Fruit fly (Drosophila melanogaster) whole organism, adult: Measurements from ENCODE around the gene Nmdmc.

Source experiments
- CG11617 ChIP-seq: fragments of 200-800 bp; sonication (Bioruptor generic); optimal IDR thresholded peaks from 2 replicates; lab custom pipeline; 2017; ENCODE audit warnings: mild to moderate bottlenecking, missing biosample characterization, missing genetic modification reagents, missing genetic modification characterization
- CG12768 ChIP-seq: fragments of 200-800 bp; sonication (Bioruptor generic); optimal IDR thresholded peaks from 2 replicates; lab custom pipeline; 2017; ENCODE audit warnings: missing biosample characterization, missing genetic modification characterization, mild to moderate bottlenecking, moderate library complexity, missing genetic modification reagents
- CG14711 ChIP-seq: fragments of 200-800 bp; sonication (Bioruptor generic); optimal IDR thresholded peaks from 2 replicates; lab custom pipeline; 2018; ENCODE audit warnings: missing biosample characterization, mild to moderate bottlenecking, missing genetic modification characterization, moderate library complexity
- CG1620 ChIP-seq: fragments of 200-800 bp; sonication (Bioruptor generic); optimal IDR thresholded peaks from 2 replicates; lab custom pipeline; 2016; ENCODE audit warnings: missing biosample characterization, missing genetic modification characterization
- CG33017 ChIP-seq: fragments of 200-800 bp; sonication (Bioruptor generic); optimal IDR thresholded peaks from 2 replicates; lab custom pipeline; 2018; ENCODE audit warnings: missing biosample characterization, mild to moderate bottlenecking, missing genetic modification characterization, moderate library complexity
- CG5204 ChIP-seq: fragments of 200-800 bp; sonication (Bioruptor generic); optimal IDR thresholded peaks from 2 replicates; lab custom pipeline; 2016; ENCODE audit warnings: missing biosample characterization, missing genetic modification characterization
- CG7045 ChIP-seq: fragments of 200-800 bp; sonication (Bioruptor generic); optimal IDR thresholded peaks from 2 replicates; lab custom pipeline; 2017; ENCODE audit warnings: missing biosample characterization, mild to moderate bottlenecking, missing genetic modification characterization
- CG7101 ChIP-seq: fragments of 200-800 bp; sonication (Bioruptor generic); optimal IDR thresholded peaks from 2 replicates; lab custom pipeline; 2018; ENCODE audit warnings: missing biosample characterization, mild to moderate bottlenecking, missing genetic modification characterization, moderate library complexity
- Clk ChIP-seq: fragments of 200-800 bp; sonication (Bioruptor generic); optimal IDR thresholded peaks from 2 replicates; lab custom pipeline; 2017; ENCODE audit warnings: missing biosample characterization, missing genetic modification characterization
- Crg-1 ChIP-seq: fragments of 200-800 bp; sonication (Bioruptor generic); optimal IDR thresholded peaks from 2 replicates; lab custom pipeline; 2016; ENCODE audit warnings: missing biosample characterization, missing genetic modification characterization
- Hr96 ChIP-seq: fragments of 200-800 bp; sonication (Bioruptor generic); optimal IDR thresholded peaks from 2 replicates; lab custom pipeline; 2016; ENCODE audit warnings: missing biosample characterization, missing genetic modification characterization
- Mnt ChIP-seq: fragments of 200-800 bp; sonication (Bioruptor generic); optimal IDR thresholded peaks from 2 replicates; lab custom pipeline; 2016; ENCODE audit warnings: missing biosample characterization, mild to moderate bottlenecking, missing genetic modification characterization
- bab1 ChIP-seq: fragments of 200-800 bp; sonication (Bioruptor generic); optimal IDR thresholded peaks from 3 replicates; lab custom pipeline; 2019; ENCODE audit warnings: missing biosample characterization, mild to moderate bottlenecking, missing genetic modification characterization, moderate library complexity
- cic ChIP-seq: fragments of 200-800 bp; sonication (Bioruptor generic); optimal IDR thresholded peaks from 2 replicates; lab custom pipeline; 2017; ENCODE audit warnings: missing biosample characterization, mild to moderate bottlenecking, missing genetic modification characterization, moderate library complexity
- cnc ChIP-seq, 2 experiments: fragments of >200 bp; optimal IDR thresholded peaks; 2 replicates each; lab custom pipeline; 2017
- kay ChIP-seq: fragments of 200-800 bp; sonication (Bioruptor generic); peaks from one replicate; lab custom pipeline; 2016; ENCODE audit warnings: missing biosample characterization, missing genetic modification characterization, borderline replicate concordance
- ovo ChIP-seq: fragments of 200-800 bp; sonication (Bioruptor generic); optimal IDR thresholded peaks from 2 replicates; lab custom pipeline; 2016; ENCODE audit warnings: missing biosample characterization, missing genetic modification characterization
- pad ChIP-seq: fragments of 200-800 bp; sonication (Bioruptor generic); optimal IDR thresholded peaks from 3 replicates; lab custom pipeline; 2017; ENCODE audit warnings: missing biosample characterization, missing genetic modification characterization, mild to moderate bottlenecking, moderate library complexity, missing genetic modification reagents
- tj ChIP-seq: fragments of 200-800 bp; sonication (Bioruptor generic); optimal IDR thresholded peaks from 3 replicates; lab custom pipeline; 2017; ENCODE audit warnings: missing biosample characterization, mild to moderate bottlenecking, missing genetic modification characterization, moderate library complexity
- toe ChIP-seq: fragments of 200-800 bp; sonication (Bioruptor generic); optimal IDR thresholded peaks from 2 replicates; lab custom pipeline; 2016; ENCODE audit warnings: missing biosample characterization, missing genetic modification characterization

The Nmdmc gene

DNA sequence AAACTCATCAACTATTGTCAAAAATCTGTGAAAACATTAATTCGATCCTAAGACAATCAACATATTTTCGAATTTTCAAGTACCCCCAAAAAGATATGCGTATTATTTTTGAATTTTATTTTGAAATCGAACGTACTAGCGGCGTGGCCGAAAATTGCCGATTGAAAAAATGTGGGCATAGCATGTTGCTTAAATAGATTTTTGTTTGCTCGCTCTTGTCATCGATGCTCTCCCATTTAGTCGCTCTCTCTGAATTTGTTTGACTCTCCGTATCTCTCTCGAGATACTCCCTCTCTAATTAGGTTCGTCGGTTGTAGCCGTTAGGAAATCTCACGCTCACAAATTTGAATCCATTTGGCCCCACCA lies 6.7 kb upstream of the Nmdmc start:
- TF ChIP-seq CG1620 (no peak), Crg-1 (GFP tag; lab: Kevin White, UChicago) (no peak), pad (no peak), CG7045 (GFP tag; lab: Kevin White, UChicago) (no peak)

DNA sequence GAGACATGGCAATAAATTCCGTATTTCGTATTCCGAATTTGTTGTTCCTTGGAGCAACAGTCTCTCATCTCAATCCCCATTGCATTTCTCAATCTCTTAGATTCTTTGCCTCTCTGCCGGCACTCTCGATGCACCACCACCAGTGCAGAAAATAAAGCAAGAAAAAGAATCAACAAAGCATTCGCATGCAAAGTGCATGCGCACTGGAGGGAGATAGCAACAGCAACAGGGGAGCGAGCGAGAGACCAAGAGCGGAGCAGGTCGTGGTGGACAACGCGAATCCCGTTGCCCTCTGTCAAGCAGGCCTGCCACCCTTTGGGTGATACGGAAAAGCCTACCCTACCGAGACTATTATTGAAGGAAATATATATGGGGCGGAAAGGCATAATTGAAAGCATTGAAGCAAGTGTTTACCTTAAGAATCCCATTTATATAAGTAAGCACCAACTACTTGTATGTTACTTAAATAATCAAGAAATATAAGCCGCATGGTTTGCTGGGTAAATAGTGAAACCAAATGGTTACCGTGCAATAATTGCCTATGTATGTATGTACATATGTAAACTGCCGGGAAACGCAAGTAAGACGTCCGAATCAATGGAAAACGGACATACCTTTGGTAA lies 6.2 kb upstream of the Nmdmc start:
- TF ChIP-seq CG12768 (no peak), pad (peak; percentile 90), kay (GFP tag; lab: Kevin White, UChicago) (peak; percentile 83), CG7045 (GFP tag; lab: Kevin White, UChicago) (no peak), Mnt (GFP tag; lab: Kevin White, UChicago) (peak; percentile 37), CG33017 (peak; percentile 31), Hr96 (GFP tag; lab: Kevin White, UChicago) (peak; percentile 50), cic (GFP tag; lab: Kevin White, UChicago) (no peak), ovo (GFP tag; lab: Kevin White, UChicago) (peak; percentile 40), CG11617 (GFP tag; lab: Kevin White, UChicago) (no peak)

DNA sequence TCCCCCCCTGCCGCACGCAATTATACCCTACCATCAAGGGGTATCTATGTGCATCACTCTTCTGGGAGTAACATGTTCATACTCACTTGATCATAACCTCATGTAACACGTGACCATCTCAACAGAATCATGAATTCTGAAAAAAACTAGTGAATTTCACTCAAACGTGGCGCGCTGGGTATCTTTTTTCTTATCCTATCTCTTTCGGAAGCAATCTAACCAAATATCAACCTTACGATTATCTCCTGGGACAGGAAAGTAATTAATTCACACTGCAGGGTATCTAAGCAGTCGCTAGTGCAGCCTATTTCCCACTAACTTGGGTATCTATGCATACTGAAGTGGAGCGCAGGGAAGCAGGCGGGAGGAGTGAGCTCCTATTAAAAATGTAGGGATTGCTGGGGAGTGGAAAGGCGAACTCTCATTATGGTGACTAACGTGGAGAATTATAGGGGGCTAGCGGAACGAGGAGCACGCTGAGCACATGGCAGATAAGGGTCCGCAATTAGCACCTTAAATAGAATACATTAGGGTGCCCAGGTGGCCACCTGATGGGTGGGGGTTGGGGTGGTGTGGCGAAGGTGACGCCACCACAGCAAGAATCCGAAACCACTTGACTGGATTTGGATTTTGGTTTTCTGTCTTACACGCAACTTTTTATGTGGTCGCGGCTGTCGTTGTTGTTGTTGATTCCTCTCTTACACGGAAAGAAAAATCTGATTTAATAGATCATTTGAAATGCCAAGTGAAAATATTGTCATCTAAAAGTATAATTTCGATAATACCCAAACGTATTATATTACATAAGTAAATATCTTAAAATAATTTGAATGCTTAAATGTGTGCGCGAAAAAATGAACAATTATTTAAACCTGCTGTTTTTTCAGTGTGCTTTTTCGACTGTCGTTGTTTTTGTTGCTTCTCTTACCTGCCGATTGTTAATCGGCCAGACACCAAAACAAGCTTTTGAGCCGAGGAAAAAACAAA lies 5.1 kb upstream of the Nmdmc start:
- TF ChIP-seq cic (GFP tag; lab: Kevin White, UChicago) (no peak), tj (GFP tag; lab: Kevin White, UChicago) (peak; percentile 86), Mnt (GFP tag; lab: Kevin White, UChicago) (peak; percentile 62), bab1 (GFP tag; lab: Kevin White, UChicago) (peak; percentile 89), CG7045 (GFP tag; lab: Kevin White, UChicago) (peak; percentile 77), CG7101 (tag; lab: Kevin White, UChicago) (peak; percentile 79), cnc (optimal IDR thresholded peaks at IDR 0.05; lab: Kevin White, UChicago) (no peak), ovo (GFP tag; lab: Kevin White, UChicago) (no peak), CG33017 (peak; percentile 73), CG14711 (peak; percentile 83), Clk (GFP tag; lab: Kevin White, UChicago) (no peak), CG1620 (peak; percentile 59), pad (peak; percentile 9), toe (GFP tag; lab: Kevin White, UChicago) (peak; percentile 14), Crg-1 (GFP tag; lab: Kevin White, UChicago) (no peak), kay (GFP tag; lab: Kevin White, UChicago) (peak; percentile 92), CG11617 (GFP tag; lab: Kevin White, UChicago) (peak; percentile 44), CG5204 (GFP tag; lab: Kevin White, UChicago) (peak; percentile 43), CG12768 (no peak), Hr96 (GFP tag; lab: Kevin White, UChicago) (peak; percentile 52)

DNA sequence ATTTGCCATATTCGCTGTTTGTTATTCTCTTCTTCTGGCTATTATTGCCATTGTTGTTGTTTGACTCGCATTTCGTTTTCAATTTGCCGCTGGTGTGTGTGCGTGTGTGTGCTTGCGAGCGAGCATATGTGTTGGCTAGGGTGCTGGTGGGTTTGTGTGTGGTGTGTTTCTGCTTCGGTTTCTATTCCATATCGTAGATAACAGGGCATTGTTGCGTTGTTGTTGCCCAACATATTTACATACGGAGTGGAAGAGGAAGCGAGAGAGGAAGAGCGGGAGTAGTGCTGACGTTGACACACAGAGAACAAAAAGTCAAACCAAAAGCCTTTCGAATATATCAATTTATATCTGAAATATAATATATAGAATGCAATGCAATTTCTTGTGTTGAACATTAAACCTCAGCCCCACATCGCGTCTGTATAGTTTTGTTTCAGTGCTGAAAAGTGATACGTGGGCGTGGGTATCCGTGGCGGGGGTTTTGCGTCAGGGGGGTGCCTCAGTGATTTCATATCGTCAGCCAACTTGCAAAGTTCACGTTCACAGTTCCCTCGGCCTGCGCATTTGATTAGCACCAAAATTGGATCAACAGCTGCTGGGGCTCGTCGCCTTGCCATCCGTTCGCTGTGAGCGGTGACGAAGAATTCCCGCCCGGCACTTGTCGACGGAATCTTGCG lies 4.2 kb upstream of the Nmdmc start:
- peak; percentile 97 for TF ChIP-seq tj (GFP tag; lab: Kevin White, UChicago)
- TF ChIP-seq Clk (GFP tag; lab: Kevin White, UChicago), result no peak
- TF ChIP-seq CG14711, result peak; percentile 55
- peak; percentile 11 for TF ChIP-seq CG33017
- TF ChIP-seq CG12768, result no peak
- TF ChIP-seq kay (GFP tag; lab: Kevin White, UChicago), result peak; percentile 98
- TF ChIP-seq CG1620, result no peak
- TF ChIP-seq cic (GFP tag; lab: Kevin White, UChicago), result peak; percentile 61
- peak; percentile 24 for TF ChIP-seq Mnt (GFP tag; lab: Kevin White, UChicago)
- peak; percentile 27 for TF ChIP-seq pad
- TF ChIP-seq CG7045 (GFP tag; lab: Kevin White, UChicago), result peak; percentile 42
- TF ChIP-seq bab1 (GFP tag; lab: Kevin White, UChicago), result peak; percentile 63
- peak; percentile 27 for TF ChIP-seq ovo (GFP tag; lab: Kevin White, UChicago)
- TF ChIP-seq Crg-1 (GFP tag; lab: Kevin White, UChicago), result no peak
- TF ChIP-seq CG11617 (GFP tag; lab: Kevin White, UChicago), result peak; percentile 11
- TF ChIP-seq CG7101 (tag; lab: Kevin White, UChicago), result peak; percentile 68

DNA sequence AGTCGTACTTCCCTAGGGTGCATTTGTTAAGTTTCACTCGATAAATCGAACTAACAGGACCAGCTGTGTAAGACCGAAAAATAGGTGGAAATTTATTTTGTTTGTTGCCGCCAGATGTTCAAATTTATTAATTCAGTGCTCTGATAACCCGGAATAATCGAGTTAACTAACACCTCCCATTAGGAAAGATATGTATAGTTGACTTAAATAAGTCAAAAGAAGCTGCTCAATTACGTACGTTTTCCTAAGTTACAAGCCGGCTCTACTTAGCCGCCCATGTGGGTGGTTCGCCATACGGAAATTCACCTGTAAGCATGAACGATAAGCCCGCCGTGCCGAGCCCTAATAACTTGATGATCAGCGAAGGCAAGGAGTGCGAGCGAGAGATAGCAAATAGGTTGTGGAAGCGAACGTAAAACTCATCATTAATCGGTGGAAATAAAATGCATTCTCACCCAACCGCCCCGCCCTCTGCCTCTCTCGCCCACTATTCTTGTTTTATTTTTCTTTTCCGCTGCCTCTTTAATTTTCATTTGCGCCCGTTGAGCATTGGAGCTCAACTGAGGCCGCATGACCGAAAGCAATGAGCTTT lies 3.6 kb upstream of the Nmdmc start:
- peak; percentile 75 for TF ChIP-seq CG11617 (GFP tag; lab: Kevin White, UChicago)
- TF ChIP-seq ovo (GFP tag; lab: Kevin White, UChicago), result no peak
- TF ChIP-seq CG33017, result peak; percentile 69
- TF ChIP-seq CG7101 (tag; lab: Kevin White, UChicago), result peak; percentile 69
- peak; percentile 38 for TF ChIP-seq pad
- peak; percentile 69 for TF ChIP-seq toe (GFP tag; lab: Kevin White, UChicago)
- no peak for TF ChIP-seq CG5204 (GFP tag; lab: Kevin White, UChicago)
- peak; percentile 80 to 97 for TF ChIP-seq cnc (optimal IDR thresholded peaks at IDR 0.05; lab: Kevin White, UChicago)
- TF ChIP-seq tj (GFP tag; lab: Kevin White, UChicago), result no peak
- peak; percentile 60 for TF ChIP-seq CG7045 (GFP tag; lab: Kevin White, UChicago)
- peak; percentile 87 for TF ChIP-seq Mnt (GFP tag; lab: Kevin White, UChicago)
- peak; percentile 52 for TF ChIP-seq CG14711
- peak; percentile 74 for TF ChIP-seq CG12768
- peak; percentile 96 for TF ChIP-seq cic (GFP tag; lab: Kevin White, UChicago)
- TF ChIP-seq Hr96 (GFP tag; lab: Kevin White, UChicago), result peak; percentile 79
- TF ChIP-seq Clk (GFP tag; lab: Kevin White, UChicago), result peak; percentile 7
- TF ChIP-seq CG1620, result no peak
